Fruit fly (Drosophila melanogaster): ENCODE data around the gene PGRP-LB.

Gene PGRP-LB

dm6 chr3R:11454210-11454904 lies 6.0 kb downstream of the PGRP-LB start (continued):
- TF ChIP-seq chinmo (GFP tag; IDR thresholded peaks at IDR 0.05; ENCODE audit: partially characterized antibody) (no peak), CG7271 (tag; optimal IDR thresholded peaks at IDR 0.05) (no peak), CG2712 (tag; optimal IDR thresholded peaks at IDR 0.05) (peak; percentile 32), toy (GFP tag; IDR thresholded peaks at IDR 0.05) (0 out of 2 replicates have a peak, but pooled peaks have one; percentile 25), Doc3 (GFP tag; IDR thresholded peaks at IDR 0.05; ENCODE audit: partially characterized antibody) (no peak), org-1 (GFP tag; optimal IDR thresholded peaks at IDR 0.05) (peak; percentile 48), CG4854 (GFP tag; optimal IDR thresholded peaks at IDR 0.05) (peak; percentile 30), row (GFP tag; IDR thresholded peaks at IDR 0.05) (peak; percentile 72), CG2875 (GFP tag; optimal IDR thresholded peaks at IDR 0.05) (no peak), vfl (GFP tag; optimal IDR thresholded peaks at IDR 0.05) (peak; percentile 12), zfh2 (GFP tag; optimal IDR thresholded peaks at IDR 0.05) (peak; percentile 86), mam (GFP tag; optimal IDR thresholded peaks at IDR 0.05) (peak; percentile 74), CG14050 (GFP tag; IDR thresholded peaks at IDR 0.05) (no peak), CG12299 (tag; optimal IDR thresholded peaks at IDR 0.05) (no peak), prd (optimal IDR thresholded peaks at IDR 0.05) (no peak), prd (GFP tag; IDR thresholded peaks at IDR 0.05) (peak; percentile 68), Hr3 (GFP tag; optimal IDR thresholded peaks at IDR 0.05) (peak; percentile 65), dmrt11E (tag; optimal IDR thresholded peaks at IDR 0.05) (no peak), h (optimal IDR thresholded peaks at IDR 0.05) (no peak), vvl (GFP tag; IDR thresholded peaks at IDR 0.05) (0 out of 2 replicates have a peak, but pooled peaks have one; percentile 31), Sry-δ (GFP tag; optimal IDR thresholded peaks at IDR 0.05) (no peak), pnt (GFP tag; optimal IDR thresholded peaks at IDR 0.05) (no peak), tap (tag; optimal IDR thresholded peaks at IDR 0.05) (no peak), Ets65A (GFP tag) (peak; percentile 97), nerfin-1 (tag; optimal IDR thresholded peaks at IDR 0.05) (no peak), kah (GFP tag; optimal IDR thresholded peaks at IDR 0.05) (no peak), bsh (GFP tag; optimal IDR thresholded peaks at IDR 0.05) (no peak), CG8281 (tag; optimal IDR thresholded peaks at IDR 0.05) (no peak), CG10147 (GFP tag; optimal IDR thresholded peaks at IDR 0.05) (peak; percentile 88), CG7987 (GFP tag; optimal IDR thresholded peaks at IDR 0.05) (no peak), ATbp (GFP tag; optimal IDR thresholded peaks at IDR 0.05) (no peak), Awh (GFP tag; IDR thresholded peaks at IDR 0.05) (no peak), CG11247 (GFP tag; IDR thresholded peaks at IDR 0.05) (peak; percentile 50; the same call in 1 of the 2 replicates), Sin3A (optimal IDR thresholded peaks at IDR 0.05) (no peak), CG17568 (GFP tag; optimal IDR thresholded peaks at IDR 0.05) (no peak), CG9876 (GFP tag; optimal IDR thresholded peaks at IDR 0.05) (no peak), cato (GFP tag; optimal IDR thresholded peaks at IDR 0.05; ENCODE audit: borderline replicate concordance) (no peak), scrt (GFP tag; optimal IDR thresholded peaks at IDR 0.05) (peak; percentile 28), oc (tag; optimal IDR thresholded peaks at IDR 0.05) (no peak), gt (GFP tag; IDR thresholded peaks at IDR 0.05) (no peak), CG13624 (GFP tag; optimal IDR thresholded peaks at IDR 0.05) (peak; percentile 59), Ssrp (tag; optimal IDR thresholded peaks at IDR 0.05) (peak; percentile 20), chif (GFP tag; optimal IDR thresholded peaks at IDR 0.05) (no peak), CG15269 (tag; optimal IDR thresholded peaks at IDR 0.05) (peak; percentile 73), CG15479 (GFP tag; optimal IDR thresholded peaks at IDR 0.05) (no peak), ftz-f1 (GFP tag; optimal IDR thresholded peaks at IDR 0.05) (no peak), CG43689 (GFP tag; IDR thresholded peaks at IDR 0.05) (no peak), CG11456 (GFP tag; IDR thresholded peaks at IDR 0.05) (0 out of 3 replicates have a peak, but pooled peaks have one; percentile 61), CG8765 (GFP tag; IDR thresholded peaks at IDR 0.05) (no peak), CHES-1-like (GFP tag; optimal IDR thresholded peaks at IDR 0.05) (peak; percentile 32), chn (GFP tag; optimal IDR thresholded peaks at IDR 0.05) (no peak)
